Worm (Caenorhabditis elegans) whole organism, L4 larva: ENCODE results near the gene erfa-1.

Experiments used
- aha-1 ChIP-seq: fragments of 150-350 bp; peaks from one replicate; lab custom pipeline; 2014; ENCODE audit warnings: missing biosample characterization, missing genetic modification characterization
- daf-8 ChIP-seq: fragments of 200-800 bp; sonication (Bioruptor generic); IDR thresholded peaks from 2 replicates; pipeline ENCODE4 v1.3.6; 2022; ENCODE audit warnings: missing genetic modification characterization, missing compliant biosample characterization
- set-16 ChIP-seq: fragments of 200-800 bp; sonication (Bioruptor generic); IDR thresholded peaks from 2 replicates; pipeline ENCODE4 v1.3.6; 2022; ENCODE audit warnings: missing genetic modification reagents, missing genetic modification characterization, missing compliant biosample characterization

erfa-1 gene

DNA sequence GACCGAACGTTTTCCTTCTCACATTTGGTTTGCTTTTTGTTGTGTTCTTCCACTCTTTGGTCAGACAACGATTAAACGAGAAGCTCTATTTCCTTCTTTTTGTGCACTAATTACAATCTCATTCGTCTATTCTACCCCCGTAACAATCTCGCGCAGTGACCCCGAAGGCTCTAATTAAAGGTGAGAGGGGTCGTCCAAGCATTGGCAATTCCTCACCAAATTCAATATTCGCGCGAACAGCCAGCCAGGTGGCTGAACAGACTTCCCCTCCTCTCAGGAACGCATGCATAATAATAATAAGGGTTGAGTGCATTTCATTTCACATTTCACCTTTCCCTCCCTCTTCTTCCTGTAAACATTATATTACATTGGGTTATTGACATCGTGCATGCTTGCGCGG is 51.2 kb downstream of the erfa-1 start:
- TF ChIP-seq set-16 (GFP tag; lab: Robert Waterston, UW) = no peak
- peak; percentile 55 for TF ChIP-seq aha-1 (tag; lab: Kevin White, UChicago)
- no peak for TF ChIP-seq daf-8 (GFP tag; lab: Robert Waterston, UW)
